Worm (Caenorhabditis elegans) whole organism, young adult: ENCODE data around the gene mrpl-40.
A peak's percentile ranks its signal among the peaks of the same experiment; 100 is the strongest.

Experiments used
- B0336.3 ChIP-seq: fragments of 200-800 bp; sonication (Bioruptor generic); IDR thresholded peaks from 2 replicates; pipeline ENCODE4 v1.3.6; 2022; ENCODE audit warnings: missing genetic modification characterization, missing compliant biosample characterization
- C17E4.6 ChIP-seq: fragments of 200-800 bp; sonication (Bioruptor generic); IDR thresholded peaks from 2 replicates; pipeline ENCODE4 v1.3.6; 2022; ENCODE audit warnings: missing genetic modification reagents, missing genetic modification characterization, missing compliant biosample characterization
- F52B5.7 ChIP-seq: sonication (generic microtip); optimal IDR thresholded peaks from 2 replicates; lab custom pipeline; 2016; ENCODE audit warnings: mild to moderate bottlenecking, missing genetic modification characterization, missing compliant biosample characterization
- F57A8.1 ChIP-seq: fragments of 200-800 bp; sonication (Bioruptor generic); optimal IDR thresholded peaks from 2 replicates; lab custom pipeline; 2018; ENCODE audit warnings: mild to moderate bottlenecking, missing genetic modification characterization, moderate library complexity, missing compliant biosample characterization
- Y53G8AR.9 ChIP-seq: fragments of 200-800 bp; sonication (Bioruptor generic); conservative IDR thresholded peaks from 2 replicates; pipeline ENCODE4 v1.3.6; 2022; ENCODE audit warnings: missing genetic modification reagents, missing genetic modification characterization, missing compliant biosample characterization
- ama-1 ChIP-seq, 3 experiments: fragments of 150-350 bp in 1 of 3; sonication (generic microtip) in 2 of 3; optimal IDR thresholded peaks; 2 replicates each; lab custom pipeline; 2014 to 2018; ENCODE audit warnings: missing biosample characterization in 2 of 3, missing genetic modification characterization in 2 of 3, missing genetic modification reagents in 2 of 3
- athp-1 ChIP-seq: sonication (generic microtip); optimal IDR thresholded peaks from 2 replicates; lab custom pipeline; 2017; ENCODE audit warnings: mild to moderate bottlenecking, missing genetic modification characterization, missing compliant biosample characterization
- attf-6 ChIP-seq: fragments of 200-800 bp; sonication (Bioruptor generic); IDR thresholded peaks from 2 replicates; pipeline ENCODE4 v1.3.6; 2022; ENCODE audit warnings: missing genetic modification reagents, missing genetic modification characterization, missing compliant biosample characterization
- bed-1 ChIP-seq: fragments of 200-800 bp; sonication (Bioruptor generic); IDR thresholded peaks from 2 replicates; pipeline ENCODE4 v1.3.6; 2022; ENCODE audit warnings: missing genetic modification reagents, missing genetic modification characterization, missing compliant biosample characterization
- ceh-40 ChIP-seq: fragments of 200-800 bp; sonication (Bioruptor generic); IDR thresholded peaks from 2 replicates; pipeline ENCODE4 v1.3.6; 2022; ENCODE audit warnings: missing genetic modification characterization, missing compliant biosample characterization
- ceh-79 ChIP-seq: sonication (generic microtip); optimal IDR thresholded peaks from 2 replicates; lab custom pipeline; 2017; ENCODE audit warnings: mild to moderate bottlenecking, missing genetic modification characterization, missing compliant biosample characterization
- chd-7 ChIP-seq: sonication (generic microtip); optimal IDR thresholded peaks from 2 replicates; lab custom pipeline; 2016; ENCODE audit warnings: mild to moderate bottlenecking, missing genetic modification characterization, moderate library complexity, missing compliant biosample characterization
- dox-1 ChIP-seq: fragments of 200-800 bp; sonication (Bioruptor generic); IDR thresholded peaks from 2 replicates; pipeline ENCODE4 v1.3.6; 2022; ENCODE audit warnings: missing genetic modification reagents, missing genetic modification characterization, missing compliant biosample characterization
- dpff-1 ChIP-seq: sonication (generic microtip); optimal IDR thresholded peaks from 2 replicates; lab custom pipeline; 2017; ENCODE audit warnings: mild to moderate bottlenecking, missing genetic modification characterization, missing compliant biosample characterization
- egrh-3 ChIP-seq: fragments of 200-800 bp; sonication (Bioruptor generic); IDR thresholded peaks from 2 replicates; pipeline ENCODE4 v1.3.6; 2022; ENCODE audit warnings: missing genetic modification reagents, missing genetic modification characterization, missing compliant biosample characterization
- fkh-3 ChIP-seq: sonication (generic microtip); optimal IDR thresholded peaks from 2 replicates; lab custom pipeline; 2016; ENCODE audit warnings: mild to moderate bottlenecking, missing genetic modification characterization, missing compliant biosample characterization
- hmg-1.2 ChIP-seq: fragments of 200-800 bp; sonication (Bioruptor generic); IDR thresholded peaks from 2 replicates; pipeline ENCODE4 v1.3.6; 2022; ENCODE audit warnings: missing genetic modification reagents, missing genetic modification characterization, missing compliant biosample characterization
- hmg-20 ChIP-seq: fragments of 200-800 bp; sonication (Bioruptor generic); IDR thresholded peaks from 2 replicates; pipeline ENCODE4 v1.3.6; 2022; ENCODE audit warnings: missing genetic modification reagents, missing genetic modification characterization, missing compliant biosample characterization
- hsf-1 ChIP-seq: fragments of 200-800 bp; sonication (Bioruptor generic); IDR thresholded peaks from 2 replicates; pipeline ENCODE4 v1.3.6; 2022; ENCODE audit warnings: missing genetic modification reagents, missing genetic modification characterization, missing compliant biosample characterization
- let-526 ChIP-seq: fragments of 200-800 bp; sonication (Bioruptor generic); IDR thresholded peaks from 2 replicates; pipeline ENCODE4 v1.3.6; 2022; ENCODE audit warnings: missing genetic modification reagents, missing genetic modification characterization, missing compliant biosample characterization
- lin-35 ChIP-seq, 3 experiments: fragments of 150-350 bp in 2 of 3; sonication (generic microtip) in 1 of 3; optimal IDR thresholded peaks; 2 replicates each; lab custom pipeline; 2014 to 2018; ENCODE audit warnings: missing biosample characterization in 3 of 3, missing genetic modification characterization in 3 of 3, missing genetic modification reagents in 3 of 3
- lin-54 ChIP-seq: fragments of 200-800 bp; sonication (Bioruptor generic); optimal IDR thresholded peaks from 2 replicates; lab custom pipeline; 2018; ENCODE audit warnings: mild to moderate bottlenecking, missing genetic modification characterization, missing compliant biosample characterization
- lir-1 ChIP-seq: fragments of 200-800 bp; sonication (Bioruptor generic); conservative IDR thresholded peaks from 2 replicates; pipeline ENCODE4 v1.3.6; 2022; ENCODE audit warnings: missing genetic modification reagents, missing genetic modification characterization, missing compliant biosample characterization
- madf-3 ChIP-seq: fragments of 200-800 bp; sonication (Bioruptor generic); IDR thresholded peaks from 2 replicates; pipeline ENCODE4 v1.3.6; 2022; ENCODE audit warnings: missing genetic modification reagents, missing genetic modification characterization, missing compliant biosample characterization
- madf-6 ChIP-seq: fragments of 200-800 bp; sonication (Bioruptor generic); IDR thresholded peaks from 2 replicates; pipeline ENCODE4 v1.3.6; 2022; ENCODE audit warnings: missing genetic modification reagents, missing genetic modification characterization, missing compliant biosample characterization
- nfya-2 ChIP-seq: fragments of 200-800 bp; sonication (Bioruptor generic); IDR thresholded peaks from 2 replicates; pipeline ENCODE4 v1.3.6; 2022; ENCODE audit warnings: missing genetic modification reagents, missing genetic modification characterization, missing compliant biosample characterization
- nfyb-1 ChIP-seq: fragments of 200-800 bp; sonication (Bioruptor generic); IDR thresholded peaks from 2 replicates; pipeline ENCODE4 v1.3.6; 2022; ENCODE audit warnings: missing genetic modification reagents, missing genetic modification characterization, missing compliant biosample characterization
- nhr-27 ChIP-seq: fragments of 200-800 bp; sonication (Bioruptor generic); optimal IDR thresholded peaks from 2 replicates; lab custom pipeline; 2018; ENCODE audit warnings: mild to moderate bottlenecking, missing genetic modification characterization, moderate library complexity, missing compliant biosample characterization
- pbrm-1 ChIP-seq: fragments of 200-800 bp; sonication (Bioruptor generic); IDR thresholded peaks from 2 replicates; pipeline ENCODE4 v1.3.6; 2022; ENCODE audit warnings: missing genetic modification reagents, missing genetic modification characterization, missing compliant biosample characterization
- zfh-2 ChIP-seq: fragments of 200-800 bp; sonication (Bioruptor generic); conservative IDR thresholded peaks from 2 replicates; pipeline ENCODE4 v1.3.6; 2022; ENCODE audit warnings: missing genetic modification reagents, missing genetic modification characterization, missing compliant biosample characterization
- ztf-26 ChIP-seq: sonication (generic microtip); optimal IDR thresholded peaks from 2 replicates; lab custom pipeline; 2017; ENCODE audit warnings: missing genetic modification characterization, missing compliant biosample characterization
- ztf-3 ChIP-seq: fragments of 200-800 bp; sonication (Bioruptor generic); optimal IDR thresholded peaks from 2 replicates; lab custom pipeline; 2018; ENCODE audit warnings: mild to moderate bottlenecking, missing genetic modification characterization, missing compliant biosample characterization

Gene mrpl-40

ce11 chrIII:63584-64316 is 23.6 kb upstream of the mrpl-40 start (continued):
- TF ChIP-seq ceh-79 (tag; lab: Kevin White, UChicago) (peak; percentile 71), let-526 (GFP tag; lab: Robert Waterston, UW) (peak; percentile 72; the same call in 1 of the 2 replicates), C17E4.6 (peak; percentile 58; the same call in 1 of the 2 replicates), lin-54 (peak; percentile 13), hmg-20 (no peak), Y53G8AR.9 (GFP tag; lab: Robert Waterston, UW) (peak; percentile 60), ztf-3 (GFP tag; lab: Kevin White, UChicago) (no peak), lir-1 (no peak), chd-7 (tag; lab: Kevin White, UChicago) (no peak)

DNA sequence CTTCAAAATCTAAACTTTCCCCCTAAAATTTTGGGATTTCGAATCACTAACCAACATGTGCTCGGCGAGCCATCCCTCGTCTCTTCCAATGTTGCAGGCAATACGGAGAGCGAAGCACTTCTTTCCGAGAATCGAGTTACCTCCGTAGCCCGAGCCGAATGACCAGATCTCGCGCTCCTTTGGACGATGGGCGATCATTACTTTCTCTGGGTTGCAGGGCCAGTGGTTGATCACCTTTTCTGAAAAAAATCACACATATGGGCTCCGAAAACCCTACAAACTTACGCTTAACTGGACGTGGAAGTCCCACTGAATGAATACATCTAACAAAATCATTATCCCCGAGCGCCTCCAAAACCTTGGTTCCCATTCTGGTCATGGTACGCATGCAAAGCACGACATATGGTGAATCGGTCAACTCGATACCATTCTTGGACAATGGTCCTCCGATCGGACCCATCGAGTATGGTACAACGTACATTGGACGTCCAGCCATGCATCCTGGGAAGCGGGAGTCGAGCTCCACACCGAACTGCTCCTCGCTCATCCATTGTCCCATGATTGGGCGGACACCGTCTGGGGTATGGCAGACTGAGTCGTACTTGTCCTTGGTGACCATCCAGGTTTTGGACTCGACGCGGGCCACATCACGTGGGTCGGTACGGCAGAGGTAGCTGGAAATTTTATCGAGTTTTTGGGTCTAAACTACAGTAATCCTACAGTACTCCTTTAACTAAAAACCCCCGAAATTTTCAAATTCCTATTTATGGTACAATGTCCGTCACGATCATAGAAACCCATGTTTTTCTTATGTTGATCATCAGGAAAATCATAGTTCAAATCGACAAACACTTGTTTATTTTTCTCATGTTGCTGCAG is 22.4 kb upstream of the mrpl-40 start:
- TF ChIP-seq zfh-2 (GFP tag; lab: Robert Waterston, UW) (peak; percentile 62; the same call in 1 of the 2 replicates), athp-1 (tag; lab: Kevin White, UChicago) (no peak), ceh-40 (GFP tag; lab: Robert Waterston, UW) (0 out of 2 replicates have a peak, but pooled peaks have one; percentile 40), F52B5.7 (tag; lab: Kevin White, UChicago) (peak; percentile 36), egrh-3 (0 out of 2 replicates have a peak, but pooled peaks have one; percentile 3), fkh-3 (tag; lab: Kevin White, UChicago) (no peak), madf-3 (GFP tag; lab: Robert Waterston, UW) (0 out of 2 replicates have a peak, but pooled peaks have one; percentile 64), nhr-27 (tag; lab: Kevin White, UChicago) (no peak), B0336.3 (GFP tag; lab: Robert Waterston, UW) (0 out of 2 replicates have a peak, but pooled peaks have one; percentile 40), F57A8.1 (peak; percentile 45), ama-1 (optimal IDR thresholded peaks at IDR 0.05; lab: Kevin White, UChicago) (peak; percentile 11), ama-1 (GFP tag; optimal IDR thresholded peaks at IDR 0.05; lab: Kevin White, UChicago) (no peak), hmg-1.2 (GFP tag; lab: Robert Waterston, UW) (peak; percentile 28; the same call in 1 of the 2 replicates), madf-6 (GFP tag; lab: Robert Waterston, UW) (no peak; the same call in 1 of the 2 replicates), dox-1 (peak; percentile 60), pbrm-1 (GFP tag; lab: Robert Waterston, UW) (peak; percentile 28; the same call in 1 of the 2 replicates), attf-6 (no peak), dpff-1 (tag; lab: Kevin White, UChicago) (peak; percentile 13), nfya-2 (GFP tag; lab: Robert Waterston, UW) (0 out of 2 replicates have a peak, but pooled peaks have one; percentile 23), nfyb-1 (peak; percentile 67), hsf-1 (0 out of 2 replicates have a peak, but pooled peaks have one; percentile 16)

DNA sequence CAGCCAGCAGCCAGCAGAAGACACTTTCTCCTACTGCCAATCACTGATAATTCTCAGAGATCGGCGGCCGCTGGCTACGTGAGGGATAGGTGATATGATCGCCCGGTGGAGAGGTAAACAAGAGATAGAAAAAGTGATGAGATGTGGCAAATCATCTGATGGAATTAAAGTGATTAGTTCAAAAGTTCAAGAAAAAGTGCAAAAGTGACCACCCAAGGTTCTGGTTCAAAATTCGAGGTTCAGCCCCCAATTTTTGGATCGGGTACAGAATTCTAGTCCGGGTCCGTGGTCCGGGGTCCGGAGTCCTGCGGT is 21.8 kb upstream of the mrpl-40 start:
- peak in 1 of 3 experiments; percentile 6 for TF ChIP-seq lin-35 (GFP tag; optimal IDR thresholded peaks at IDR 0.05; lab: Kevin White, UChicago)
- no peak for TF ChIP-seq bed-1 (GFP tag; lab: Robert Waterston, UW)
- TF ChIP-seq ama-1 (optimal IDR thresholded peaks at IDR 0.05; lab: Kevin White, UChicago) = peak; percentile 36
- TF ChIP-seq ama-1 (GFP tag; optimal IDR thresholded peaks at IDR 0.05; lab: Kevin White, UChicago) = no peak
- TF ChIP-seq ztf-26 = peak; percentile 25
